Fruit fly (Drosophila melanogaster) whole organism, embryonic: ENCODE measurements around the gene pxb.

Source experiments
- Aef1 ChIP-seq: fragments of 200-800 bp; sonication (Bioruptor generic); IDR thresholded peaks from 3 replicates; pipeline ENCODE4 v1.3.6; 2022; ENCODE audit warnings: missing biosample characterization, missing genetic modification characterization
- CG10654 ChIP-seq: fragments of 200-800 bp; sonication (Bioruptor generic); optimal IDR thresholded peaks from 2 replicates; lab custom pipeline; 2016; ENCODE audit warnings: missing biosample characterization, missing genetic modification characterization
- CG11504 ChIP-seq: fragments of 200-800 bp; sonication (Bioruptor generic); optimal IDR thresholded peaks from 3 replicates; lab custom pipeline; 2019; ENCODE audit warnings: missing biosample characterization, mild to moderate bottlenecking, missing genetic modification characterization, moderate library complexity
- CG11696 ChIP-seq: fragments of 200-800 bp; sonication (Bioruptor generic); IDR thresholded peaks from 2 replicates; pipeline ENCODE4 v1.3.6; 2022; ENCODE audit warnings: missing biosample characterization, missing genetic modification characterization
- CG15696 ChIP-seq: fragments of 200-800 bp; sonication (Bioruptor generic); optimal IDR thresholded peaks from 2 replicates; lab custom pipeline; 2019; ENCODE audit warnings: missing biosample characterization, mild to moderate bottlenecking, missing genetic modification characterization, moderate library complexity
- CG17612 ChIP-seq: fragments of 200-800 bp; sonication (Bioruptor generic); IDR thresholded peaks from 2 replicates; pipeline ENCODE4 v1.3.6; 2022; ENCODE audit warnings: missing biosample characterization, missing genetic modification characterization
- CG18764 ChIP-seq: fragments of 200-800 bp; sonication (Bioruptor generic); optimal IDR thresholded peaks from 3 replicates; lab custom pipeline; 2016; ENCODE audit warnings: missing biosample characterization, missing genetic modification characterization
- CG32767 ChIP-seq: fragments of 200-800 bp; sonication (Bioruptor generic); IDR thresholded peaks from 2 replicates; pipeline ENCODE4 v1.3.6; 2022; ENCODE audit warnings: missing biosample characterization, missing genetic modification characterization
- CG33213 ChIP-seq: fragments of 200-800 bp; sonication (Bioruptor generic); optimal IDR thresholded peaks from 3 replicates; lab custom pipeline; 2016; ENCODE audit warnings: missing biosample characterization, missing genetic modification characterization
- CG3838 ChIP-seq: fragments of 200-800 bp; sonication (Bioruptor generic); optimal IDR thresholded peaks from 3 replicates; lab custom pipeline; 2016; ENCODE audit warnings: missing biosample characterization, missing genetic modification characterization
- CG7556 ChIP-seq: fragments of 200-800 bp; sonication (Bioruptor generic); optimal IDR thresholded peaks from 2 replicates; lab custom pipeline; 2017; ENCODE audit warnings: missing biosample characterization, mild to moderate bottlenecking, missing genetic modification characterization
- CG8281 ChIP-seq: fragments of 200-800 bp; sonication (Bioruptor generic); optimal IDR thresholded peaks from 2 replicates; lab custom pipeline; 2018; ENCODE audit warnings: missing biosample characterization, mild to moderate bottlenecking, missing genetic modification characterization, moderate library complexity
- CG8944 ChIP-seq: fragments of 200-800 bp; sonication (Bioruptor generic); optimal IDR thresholded peaks from 3 replicates; lab custom pipeline; 2016; ENCODE audit warnings: missing biosample characterization, missing genetic modification characterization
- CoRest ChIP-seq: fragments of 200-800 bp; sonication (Bioruptor generic); optimal IDR thresholded peaks from 3 replicates; lab custom pipeline; 2018; ENCODE audit warnings: missing biosample characterization, mild to moderate bottlenecking, missing genetic modification characterization, moderate library complexity
- CrebB ChIP-seq: fragments of 200-800 bp; sonication (Bioruptor generic); optimal IDR thresholded peaks from 3 replicates; lab custom pipeline; 2018; ENCODE audit warnings: missing biosample characterization, mild to moderate bottlenecking, missing genetic modification characterization
- Dfd ChIP-seq, 2 experiments: fragments of >200 bp; optimal IDR thresholded peaks; 2 replicates each; lab custom pipeline; 2017; ENCODE audit warnings: missing biosample characterization in 2 of 2, missing genetic modification characterization in 2 of 2
- Gsc ChIP-seq: fragments of 200-800 bp; sonication (Bioruptor generic); IDR thresholded peaks from 2 replicates; pipeline ENCODE4 v1.3.6; 2022; ENCODE audit warnings: missing biosample characterization, missing genetic modification characterization
- HLH3B ChIP-seq: fragments of 200-800 bp; sonication (Bioruptor generic); IDR thresholded peaks from 2 replicates; pipeline ENCODE4 v1.3.6; 2022; ENCODE audit warnings: missing biosample characterization, missing genetic modification characterization
- HmgD ChIP-seq: fragments of 200-800 bp; sonication (Bioruptor generic); optimal IDR thresholded peaks from 3 replicates; lab custom pipeline; 2016; ENCODE audit warnings: missing biosample characterization, missing genetic modification characterization
- HmgZ ChIP-seq: fragments of 200-800 bp; sonication (Bioruptor generic); optimal IDR thresholded peaks from 2 replicates; lab custom pipeline; 2018; ENCODE audit warnings: missing biosample characterization, mild to moderate bottlenecking, missing genetic modification characterization
- Neu2 ChIP-seq: fragments of 200-800 bp; sonication (Bioruptor generic); optimal IDR thresholded peaks from 3 replicates; lab custom pipeline; 2016; ENCODE audit warnings: missing biosample characterization, missing genetic modification characterization, borderline replicate concordance
- Rfx ChIP-seq: fragments of 200-800 bp; sonication (Bioruptor generic); IDR thresholded peaks from 2 replicates; pipeline ENCODE4 v1.3.6; 2022; ENCODE audit warnings: missing biosample characterization, missing genetic modification characterization
- Sin3A ChIP-seq: fragments of >200 bp; optimal IDR thresholded peaks from 2 replicates; lab custom pipeline; 2018
- Six4 ChIP-seq: fragments of 200-800 bp; sonication (Bioruptor generic); optimal IDR thresholded peaks from 2 replicates; lab custom pipeline; 2016; ENCODE audit warnings: missing biosample characterization, missing genetic modification characterization
- Xrp1 ChIP-seq: fragments of 200-800 bp; sonication (Bioruptor generic); IDR thresholded peaks from 2 replicates; pipeline ENCODE4 v1.3.6; 2022; ENCODE audit warnings: missing biosample characterization, missing genetic modification characterization
- ab ChIP-seq: fragments of 200-800 bp; sonication (Bioruptor generic); optimal IDR thresholded peaks from 2 replicates; lab custom pipeline; 2016; ENCODE audit warnings: missing biosample characterization, missing genetic modification characterization
- ase ChIP-seq: fragments of 200-800 bp; sonication (Bioruptor generic); IDR thresholded peaks from 3 replicates; pipeline ENCODE4 v1.3.6; 2022; ENCODE audit warnings: missing biosample characterization, missing genetic modification characterization
- cas ChIP-seq: fragments of 200-800 bp; sonication (Bioruptor generic); IDR thresholded peaks from 2 replicates; pipeline ENCODE4 v1.3.6; 2022; ENCODE audit warnings: missing biosample characterization, missing genetic modification characterization
- ci ChIP-seq: fragments of 200-800 bp; sonication (Bioruptor generic); IDR thresholded peaks from 3 replicates; pipeline ENCODE4 v1.3.6; 2022; ENCODE audit warnings: missing biosample characterization, missing genetic modification characterization
- corto ChIP-seq: fragments of 200-800 bp; sonication (Bioruptor generic); optimal IDR thresholded peaks from 2 replicates; lab custom pipeline; 2016; ENCODE audit warnings: missing biosample characterization, mild to moderate bottlenecking, missing genetic modification characterization, moderate library complexity
- crp ChIP-seq, 2 experiments: fragments of 200-800 bp; sonication (Bioruptor generic); optimal IDR thresholded peaks; 2 replicates in 1 of 2; 3 replicates in 1 of 2; lab custom pipeline; 2017; ENCODE audit warnings: missing biosample characterization in 2 of 2, missing genetic modification characterization in 2 of 2, mild to moderate bottlenecking in 1 of 2, moderate library complexity in 1 of 2
- dati ChIP-seq: fragments of 200-800 bp; sonication (Bioruptor generic); IDR thresholded peaks from 2 replicates; pipeline ENCODE4 v1.3.6; 2022; ENCODE audit warnings: missing biosample characterization, missing genetic modification characterization
- eyg ChIP-seq: fragments of 200-800 bp; sonication (Bioruptor generic); optimal IDR thresholded peaks from 3 replicates; lab custom pipeline; 2016; ENCODE audit warnings: missing biosample characterization, missing genetic modification characterization
- fd3F ChIP-seq: fragments of 200-800 bp; sonication (Bioruptor generic); optimal IDR thresholded peaks from 2 replicates; lab custom pipeline; 2018; ENCODE audit warnings: missing biosample characterization, mild to moderate bottlenecking, missing genetic modification characterization, moderate library complexity
- fu2 ChIP-seq: fragments of 200-800 bp; sonication (Bioruptor generic); optimal IDR thresholded peaks from 2 replicates; lab custom pipeline; 2016; ENCODE audit warnings: missing biosample characterization, missing genetic modification characterization
- gem ChIP-seq: fragments of 200-800 bp; sonication (Bioruptor generic); optimal IDR thresholded peaks from 2 replicates; lab custom pipeline; 2019; ENCODE audit warnings: missing biosample characterization, mild to moderate bottlenecking, missing genetic modification characterization, moderate library complexity
- inv ChIP-seq: fragments of 200-800 bp; sonication (Bioruptor generic); IDR thresholded peaks from 2 replicates; pipeline ENCODE4 v1.3.6; 2022; ENCODE audit warnings: missing biosample characterization, missing genetic modification characterization; ENCODE audit not compliant: partially characterized antibody
- pros ChIP-seq: fragments of 200-800 bp; sonication (Bioruptor generic); optimal IDR thresholded peaks from 3 replicates; lab custom pipeline; 2019; ENCODE audit warnings: missing biosample characterization, mild to moderate bottlenecking, missing genetic modification characterization, moderate library complexity
- row ChIP-seq: fragments of 200-800 bp; sonication (Bioruptor generic); IDR thresholded peaks from 3 replicates; pipeline ENCODE4 v1.3.6; 2022; ENCODE audit warnings: missing biosample characterization, missing genetic modification characterization
- sens ChIP-seq: fragments of 200-800 bp; sonication (Bioruptor generic); peaks from one replicate; lab custom pipeline; 2016; ENCODE audit warnings: missing biosample characterization, missing genetic modification characterization
- seq ChIP-seq: fragments of 200-800 bp; sonication (Bioruptor generic); IDR thresholded peaks from 2 replicates; pipeline ENCODE4 v1.3.6; 2022; ENCODE audit warnings: missing biosample characterization, missing genetic modification characterization
- sob ChIP-seq: fragments of 200-800 bp; sonication (Bioruptor generic); IDR thresholded peaks from 2 replicates; pipeline ENCODE4 v1.3.6; 2022; ENCODE audit warnings: missing biosample characterization, missing genetic modification characterization
- sr ChIP-seq: fragments of 200-800 bp; sonication (Bioruptor generic); IDR thresholded peaks from 3 replicates; pipeline ENCODE4 v1.3.6; 2022; ENCODE audit warnings: missing biosample characterization, missing genetic modification characterization
- ssp ChIP-seq: fragments of 200-800 bp; sonication (Bioruptor generic); IDR thresholded peaks from 2 replicates; pipeline ENCODE4 v1.3.6; 2022; ENCODE audit warnings: missing biosample characterization, missing genetic modification characterization
- stc ChIP-seq: fragments of 200-800 bp; sonication (Bioruptor generic); IDR thresholded peaks from 2 replicates; pipeline ENCODE4 v1.3.6; 2022; ENCODE audit warnings: missing biosample characterization, missing genetic modification characterization
- stwl ChIP-seq: fragments of 200-800 bp; sonication (Bioruptor generic); optimal IDR thresholded peaks from 3 replicates; lab custom pipeline; 2018; ENCODE audit warnings: missing biosample characterization, mild to moderate bottlenecking, missing genetic modification characterization, moderate library complexity
- sug ChIP-seq: fragments of 200-800 bp; optimal IDR thresholded peaks from 2 replicates; lab custom pipeline; 2019; ENCODE audit warnings: missing biosample characterization, mild to moderate bottlenecking, missing genetic modification characterization, moderate library complexity
- twi ChIP-seq: fragments of 200-800 bp; optimal IDR thresholded peaks from 2 replicates; lab custom pipeline; 2019; ENCODE audit warnings: missing biosample characterization, mild to moderate bottlenecking, missing genetic modification characterization, moderate library complexity
- zfh1 ChIP-seq: fragments of 200-800 bp; sonication (Bioruptor generic); IDR thresholded peaks from 3 replicates; pipeline ENCODE4 v1.3.6; 2022; ENCODE audit warnings: missing biosample characterization, missing genetic modification characterization

pxb gene

dm6 chr3R:15655415-15655814, 10.6 kb upstream of the pxb start (continued):
- no peak for TF ChIP-seq HmgD (GFP tag; lab: Kevin White, UChicago)
- no peak for TF ChIP-seq CG8281 (tag; lab: Kevin White, UChicago)
- TF ChIP-seq cas (GFP tag; lab: Robert Waterston, UW), result no peak
- peak; percentile 51; the same call in 1 of the 2 replicates for TF ChIP-seq Xrp1 (GFP tag; lab: Robert Waterston, UW)
- no peak for TF ChIP-seq CG33213
- no peak for TF ChIP-seq CrebB (tag; lab: Kevin White, UChicago)
- 0 out of 3 replicates have a peak, but pooled peaks have one; percentile 13 for TF ChIP-seq row (GFP tag; lab: Robert Waterston, UW)
- TF ChIP-seq CG3838 (GFP tag; lab: Kevin White, UChicago), result no peak
- TF ChIP-seq corto (GFP tag; lab: Kevin White, UChicago), result no peak
- TF ChIP-seq seq (GFP tag; lab: Robert Waterston, UW), result no peak
- no peak for TF ChIP-seq CG18764 (GFP tag; lab: Kevin White, UChicago)
- TF ChIP-seq sr, result no peak
- TF ChIP-seq Rfx (GFP tag; lab: Robert Waterston, UW), result no peak
- TF ChIP-seq eyg, result no peak
- TF ChIP-seq CG32767 (GFP tag; lab: Robert Waterston, UW), result no peak
- TF ChIP-seq gem (tag; lab: Kevin White, UChicago), result peak; percentile 2
- no peak for TF ChIP-seq Neu2 (GFP tag; lab: Kevin White, UChicago)
- no peak for TF ChIP-seq sug
- TF ChIP-seq ci (GFP tag; lab: Robert Waterston, UW), result no peak
- peak; percentile 80 for TF ChIP-seq sens
- TF ChIP-seq Sin3A (lab: Kevin White, UChicago), result no peak
- TF ChIP-seq Six4 (GFP tag; lab: Kevin White, UChicago), result no peak
- TF ChIP-seq crp (GFP tag; optimal IDR thresholded peaks at IDR 0.05; lab: Kevin White, UChicago), result no peak
- TF ChIP-seq dati (GFP tag; lab: Robert Waterston, UW), result no peak
- TF ChIP-seq CG7556 (GFP tag; lab: Kevin White, UChicago), result no peak
- 0 out of 3 replicates have a peak, but pooled peaks have one; percentile 7 for TF ChIP-seq zfh1 (GFP tag; lab: Robert Waterston, UW)
- no peak for TF ChIP-seq Gsc (GFP tag; lab: Robert Waterston, UW)

- no peak for TF ChIP-seq fd3F (GFP tag; lab: Kevin White, UChicago)
- no peak for TF ChIP-seq Aef1 (GFP tag; lab: Robert Waterston, UW)
- no peak for TF ChIP-seq HmgZ (tag; lab: Kevin White, UChicago)
- no peak for TF ChIP-seq CG11696 (GFP tag; lab: Robert Waterston, UW)
- peak; percentile 83 for TF ChIP-seq stwl (tag; lab: Kevin White, UChicago)
- no peak for TF ChIP-seq ab (GFP tag; lab: Kevin White, UChicago)
- TF ChIP-seq pros (GFP tag; lab: Kevin White, UChicago), result peak; percentile 82
- no peak for TF ChIP-seq stc (GFP tag; lab: Robert Waterston, UW)
- no peak for TF ChIP-seq inv (GFP tag; lab: Robert Waterston, UW)
- TF ChIP-seq CG15696, result no peak
- no peak for TF ChIP-seq CG17612 (GFP tag; lab: Robert Waterston, UW)
- TF ChIP-seq CoRest, result no peak
- no peak for TF ChIP-seq ase (GFP tag; lab: Robert Waterston, UW)
- TF ChIP-seq CG8944 (GFP tag; lab: Kevin White, UChicago), result no peak
- no peak for TF ChIP-seq Dfd (GFP tag; optimal IDR thresholded peaks at IDR 0.05; lab: Kevin White, UChicago)
- TF ChIP-seq sob (GFP tag; lab: Robert Waterston, UW), result no peak
- no peak for TF ChIP-seq CG10654 (GFP tag; lab: Kevin White, UChicago)
- no peak for TF ChIP-seq fu2
- TF ChIP-seq CG11504 (tag; lab: Kevin White, UChicago), result peak; percentile 2
- TF ChIP-seq twi (tag; lab: Kevin White, UChicago), result peak; percentile 33
- no peak for TF ChIP-seq ssp (GFP tag; lab: Robert Waterston, UW)
- TF ChIP-seq sens, result peak; percentile 0
- TF ChIP-seq HLH3B (GFP tag; lab: Robert Waterston, UW), result no peak
Observed at dm6 chr3R:15660460-15660859, 5.5 kb upstream of the pxb start.
